Worm (Caenorhabditis elegans) whole organism, young adult: ENCODE data around the gene F46B6.5.
A peak's percentile ranks its signal among the peaks of the same experiment; 100 is the strongest.

Experiments
- B0035.1 ChIP-seq: sonication (generic microtip); optimal IDR thresholded peaks from 2 replicates; lab custom pipeline; 2016; ENCODE audit warnings: missing genetic modification characterization, mild to moderate bottlenecking, missing compliant biosample characterization, missing genotype, missing genetic modification reagents
- B0336.3 ChIP-seq: fragments of 200-800 bp; sonication (Bioruptor generic); IDR thresholded peaks from 2 replicates; pipeline ENCODE4 v1.3.6; 2022; ENCODE audit warnings: missing genetic modification characterization, missing compliant biosample characterization
- F33H1.4 ChIP-seq: fragments of 200-800 bp; sonication (Bioruptor generic); IDR thresholded peaks from 2 replicates; pipeline ENCODE4 v1.3.6; 2022; ENCODE audit warnings: missing genetic modification reagents, missing genetic modification characterization, missing compliant biosample characterization
- F39B2.1 ChIP-seq: fragments of 200-800 bp; sonication (Bioruptor generic); IDR thresholded peaks from 2 replicates; pipeline ENCODE4 v1.3.6; 2022; ENCODE audit warnings: missing genetic modification reagents, missing genetic modification characterization, missing compliant biosample characterization
- F52B5.7 ChIP-seq: sonication (generic microtip); optimal IDR thresholded peaks from 2 replicates; lab custom pipeline; 2016; ENCODE audit warnings: mild to moderate bottlenecking, missing genetic modification characterization, missing compliant biosample characterization
- K11D2.4 ChIP-seq: fragments of 200-800 bp; sonication (Bioruptor generic); IDR thresholded peaks from 2 replicates; pipeline ENCODE4 v1.3.6; 2022; ENCODE audit warnings: missing genetic modification reagents, missing genetic modification characterization, missing compliant biosample characterization
- T07F8.4 ChIP-seq: sonication (generic microtip); optimal IDR thresholded peaks from 2 replicates; lab custom pipeline; 2016; ENCODE audit warnings: mild to moderate bottlenecking, missing genetic modification characterization, moderate library complexity, missing compliant biosample characterization
- ama-1 ChIP-seq, 3 experiments: fragments of 150-350 bp in 1 of 3; sonication (generic microtip) in 2 of 3; optimal IDR thresholded peaks; 2 replicates each; lab custom pipeline; 2014 to 2018; ENCODE audit warnings: missing biosample characterization in 2 of 3, missing genetic modification characterization in 2 of 3, missing genetic modification reagents in 2 of 3
- athp-1 ChIP-seq: sonication (generic microtip); optimal IDR thresholded peaks from 2 replicates; lab custom pipeline; 2017; ENCODE audit warnings: mild to moderate bottlenecking, missing genetic modification characterization, missing compliant biosample characterization
- attf-5 ChIP-seq: fragments of 200-800 bp; sonication (Bioruptor generic); optimal IDR thresholded peaks from 2 replicates; lab custom pipeline; 2018; ENCODE audit warnings: mild to moderate bottlenecking, missing genetic modification characterization, missing compliant biosample characterization
- attf-6 ChIP-seq: fragments of 200-800 bp; sonication (Bioruptor generic); IDR thresholded peaks from 2 replicates; pipeline ENCODE4 v1.3.6; 2022; ENCODE audit warnings: missing genetic modification reagents, missing genetic modification characterization, missing compliant biosample characterization
- bed-1 ChIP-seq: fragments of 200-800 bp; sonication (Bioruptor generic); IDR thresholded peaks from 2 replicates; pipeline ENCODE4 v1.3.6; 2022; ENCODE audit warnings: missing genetic modification reagents, missing genetic modification characterization, missing compliant biosample characterization
- bed-2 ChIP-seq: fragments of 200-800 bp; sonication (Bioruptor generic); IDR thresholded peaks from 2 replicates; pipeline ENCODE4 v1.3.6; 2022; ENCODE audit warnings: missing genetic modification reagents, missing genetic modification characterization, missing compliant biosample characterization
- cebp-2 ChIP-seq: fragments of 200-800 bp; sonication (Bioruptor generic); IDR thresholded peaks from 2 replicates; pipeline ENCODE4 v1.3.6; 2022; ENCODE audit warnings: missing genetic modification characterization, missing compliant biosample characterization
- ceh-100 ChIP-seq: fragments of 200-800 bp; sonication (Bioruptor generic); IDR thresholded peaks from 2 replicates; pipeline ENCODE4 v1.3.6; 2022; ENCODE audit warnings: missing genetic modification reagents, missing genetic modification characterization, missing compliant biosample characterization
- ceh-27 ChIP-seq: fragments of 200-800 bp; sonication (Bioruptor generic); optimal IDR thresholded peaks from 2 replicates; lab custom pipeline; 2018; ENCODE audit warnings: mild to moderate bottlenecking, missing genetic modification characterization, moderate library complexity, missing compliant biosample characterization
- ceh-40 ChIP-seq: fragments of 200-800 bp; sonication (Bioruptor generic); IDR thresholded peaks from 2 replicates; pipeline ENCODE4 v1.3.6; 2022; ENCODE audit warnings: missing genetic modification characterization, missing compliant biosample characterization
- dpl-1 ChIP-seq: fragments of 150-350 bp; optimal IDR thresholded peaks from 2 replicates; lab custom pipeline; 2014; ENCODE audit warnings: missing biosample characterization, missing genetic modification reagents, missing genetic modification characterization
- efl-1 ChIP-seq: fragments of 150-350 bp; optimal IDR thresholded peaks from 2 replicates; lab custom pipeline; 2014; ENCODE audit warnings: missing biosample characterization, missing genetic modification reagents, missing genetic modification characterization
- egl-44 ChIP-seq: fragments of 200-800 bp; sonication (Bioruptor generic); IDR thresholded peaks from 2 replicates; pipeline ENCODE4 v1.3.6; 2022; ENCODE audit warnings: missing genetic modification reagents, missing genetic modification characterization, missing compliant biosample characterization
- egrh-3 ChIP-seq: fragments of 200-800 bp; sonication (Bioruptor generic); IDR thresholded peaks from 2 replicates; pipeline ENCODE4 v1.3.6; 2022; ENCODE audit warnings: missing genetic modification reagents, missing genetic modification characterization, missing compliant biosample characterization
- him-1 ChIP-seq: sonication (generic microtip); optimal IDR thresholded peaks from 2 replicates; lab custom pipeline; 2016; ENCODE audit warnings: missing genotype, missing genetic modification reagents, missing genetic modification characterization, missing compliant biosample characterization
- hsf-1 ChIP-seq: fragments of 200-800 bp; sonication (Bioruptor generic); IDR thresholded peaks from 2 replicates; pipeline ENCODE4 v1.3.6; 2022; ENCODE audit warnings: missing genetic modification reagents, missing genetic modification characterization, missing compliant biosample characterization
- let-607 ChIP-seq, 2 experiments: fragments of 200-800 bp in 1 of 2; sonication (Bioruptor generic) in 1 of 2; sonication (generic microtip) in 1 of 2; optimal IDR thresholded peaks; 2 replicates each; lab custom pipeline; 2016 to 2018; ENCODE audit warnings: mild to moderate bottlenecking in 2 of 2, missing compliant biosample characterization in 2 of 2, missing genetic modification characterization in 2 of 2, moderate library complexity in 2 of 2, missing genotype in 1 of 2
- lin-26 ChIP-seq: fragments of 200-800 bp; sonication (Bioruptor generic); IDR thresholded peaks from 2 replicates; pipeline ENCODE4 v1.3.6; 2022; ENCODE audit warnings: missing genetic modification reagents, missing genetic modification characterization, missing compliant biosample characterization
- lin-40 ChIP-seq: sonication (generic microtip); optimal IDR thresholded peaks from 2 replicates; lab custom pipeline; 2016; ENCODE audit warnings: missing genetic modification characterization, mild to moderate bottlenecking, missing compliant biosample characterization, missing genotype, missing genetic modification reagents
- lir-1 ChIP-seq: fragments of 200-800 bp; sonication (Bioruptor generic); conservative IDR thresholded peaks from 2 replicates; pipeline ENCODE4 v1.3.6; 2022; ENCODE audit warnings: missing genetic modification reagents, missing genetic modification characterization, missing compliant biosample characterization
- madf-8 ChIP-seq: fragments of 200-800 bp; sonication (Bioruptor generic); conservative IDR thresholded peaks from 2 replicates; pipeline ENCODE4 v1.3.6; 2022; ENCODE audit warnings: missing genetic modification reagents, missing genetic modification characterization, missing compliant biosample characterization
- mel-28 ChIP-seq: sonication (generic microtip); optimal IDR thresholded peaks from 2 replicates; lab custom pipeline; 2016; ENCODE audit warnings: borderline replicate concordance, mild to moderate bottlenecking, missing genetic modification characterization, missing compliant biosample characterization
- mxl-1 ChIP-seq: sonication (generic microtip); optimal IDR thresholded peaks from 2 replicates; lab custom pipeline; 2016; ENCODE audit warnings: missing genetic modification characterization, missing compliant biosample characterization
- nfya-1 ChIP-seq: sonication (generic microtip); optimal IDR thresholded peaks from 2 replicates; lab custom pipeline; 2017; ENCODE audit warnings: antibody characterized with exemption, missing compliant biosample characterization, missing genetic modification characterization, borderline replicate concordance; ENCODE audit not compliant: insufficient read depth
- nfyb-1 ChIP-seq: fragments of 200-800 bp; sonication (Bioruptor generic); IDR thresholded peaks from 2 replicates; pipeline ENCODE4 v1.3.6; 2022; ENCODE audit warnings: missing genetic modification reagents, missing genetic modification characterization, missing compliant biosample characterization
- nhr-120 ChIP-seq: fragments of 200-800 bp; sonication (Bioruptor generic); IDR thresholded peaks from 2 replicates; pipeline ENCODE4 v1.3.6; 2022; ENCODE audit warnings: missing genetic modification characterization, missing compliant biosample characterization
- nhr-27 ChIP-seq: fragments of 200-800 bp; sonication (Bioruptor generic); optimal IDR thresholded peaks from 2 replicates; lab custom pipeline; 2018; ENCODE audit warnings: mild to moderate bottlenecking, missing genetic modification characterization, moderate library complexity, missing compliant biosample characterization
- nhr-80 ChIP-seq: sonication (generic microtip); optimal IDR thresholded peaks from 2 replicates; lab custom pipeline; 2016; ENCODE audit warnings: missing genetic modification characterization, missing compliant biosample characterization
- pbrm-1 ChIP-seq: fragments of 200-800 bp; sonication (Bioruptor generic); IDR thresholded peaks from 2 replicates; pipeline ENCODE4 v1.3.6; 2022; ENCODE audit warnings: missing genetic modification reagents, missing genetic modification characterization, missing compliant biosample characterization
- pha-4 ChIP-seq: fragments of 150-350 bp; sonication (generic microtip); optimal IDR thresholded peaks from 2 replicates; lab custom pipeline; 2014; ENCODE audit warnings: missing biosample characterization, missing genetic modification reagents, missing genetic modification characterization
- repo-1 ChIP-seq: sonication (generic microtip); optimal IDR thresholded peaks from 2 replicates; lab custom pipeline; 2017; ENCODE audit warnings: mild to moderate bottlenecking, missing genetic modification characterization, missing compliant biosample characterization
- snpc-1.3 ChIP-seq: sonication (generic microtip); optimal IDR thresholded peaks from 2 replicates; lab custom pipeline; 2017; ENCODE audit warnings: missing genetic modification characterization, mild to moderate bottlenecking, missing compliant biosample characterization, antibody characterized with exemption, moderate library complexity, missing genotype, missing genetic modification reagents; ENCODE audit not compliant: insufficient read depth
- sptf-2 ChIP-seq: fragments of 200-800 bp; sonication (Bioruptor generic); optimal IDR thresholded peaks from 2 replicates; lab custom pipeline; 2018; ENCODE audit warnings: mild to moderate bottlenecking, missing genetic modification characterization, missing compliant biosample characterization
- tbp1 ChIP-seq: fragments of 200-800 bp; sonication (Bioruptor generic); optimal IDR thresholded peaks from 2 replicates; lab custom pipeline; 2018; ENCODE audit warnings: mild to moderate bottlenecking, missing genetic modification characterization, missing compliant biosample characterization
- unc-62 ChIP-seq: fragments of 150-350 bp; optimal IDR thresholded peaks from 2 replicates; lab custom pipeline; 2014; ENCODE audit warnings: missing biosample characterization, missing genetic modification reagents, missing genetic modification characterization
- ztf-22 ChIP-seq: fragments of 200-800 bp; sonication (Bioruptor generic); optimal IDR thresholded peaks from 2 replicates; lab custom pipeline; 2018; ENCODE audit warnings: mild to moderate bottlenecking, missing genetic modification characterization, moderate library complexity, missing compliant biosample characterization
- ztf-26 ChIP-seq: sonication (generic microtip); optimal IDR thresholded peaks from 2 replicates; lab custom pipeline; 2017; ENCODE audit warnings: missing genetic modification characterization, missing compliant biosample characterization
- ztf-28 ChIP-seq: fragments of 200-800 bp; sonication (Bioruptor generic); IDR thresholded peaks from 2 replicates; pipeline ENCODE4 v1.3.6; 2022; ENCODE audit warnings: missing genetic modification reagents, missing genetic modification characterization, missing compliant biosample characterization
- ztf-3 ChIP-seq: fragments of 200-800 bp; sonication (Bioruptor generic); optimal IDR thresholded peaks from 2 replicates; lab custom pipeline; 2018; ENCODE audit warnings: mild to moderate bottlenecking, missing genetic modification characterization, missing compliant biosample characterization

The F46B6.5 gene

DNA sequence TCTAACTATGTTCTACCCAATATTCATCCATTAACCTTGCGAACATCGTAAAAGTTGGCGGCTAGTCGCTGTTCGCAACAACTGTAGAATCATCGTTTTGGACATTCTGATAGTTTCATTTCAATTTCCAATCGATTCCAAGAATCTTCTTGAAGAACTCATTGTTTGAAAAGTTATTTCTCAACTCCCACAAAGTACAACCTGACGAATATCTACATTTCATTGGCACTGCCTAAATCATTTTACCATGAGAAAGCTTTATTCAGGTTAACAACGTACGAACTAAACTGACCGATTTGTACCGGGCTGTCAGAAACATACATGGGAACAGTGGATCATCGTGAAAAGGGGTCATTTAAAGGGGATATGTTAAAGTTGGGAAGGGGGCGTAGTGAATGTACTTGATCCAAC, 3.9 kb upstream of the F46B6.5 start, which contains the start of gene F46B6.6 (continued):
- peak; percentile 72 for TF ChIP-seq ama-1 (optimal IDR thresholded peaks at IDR 0.05; lab: Kevin White, UChicago)
- peak; percentile 14 to 36 for TF ChIP-seq ama-1 (GFP tag; optimal IDR thresholded peaks at IDR 0.05; lab: Kevin White, UChicago)
- 0 out of 2 replicates have a peak, but pooled peaks have one; percentile 19 for TF ChIP-seq pbrm-1 (GFP tag; lab: Robert Waterston, UW)
- no peak for TF ChIP-seq unc-62 (GFP tag; lab: Kevin White, UChicago)
- no peak; the same call in 1 of the 2 replicates for TF ChIP-seq lir-1 (GFP tag; lab: Robert Waterston, UW)
- no peak for TF ChIP-seq pha-4
- TF ChIP-seq bed-1: no peak
- no peak for TF ChIP-seq ztf-26 (tag; lab: Kevin White, UChicago)
- TF ChIP-seq nhr-80 (tag; lab: Kevin White, UChicago): no peak
- TF ChIP-seq lin-26 (GFP tag; lab: Robert Waterston, UW): no peak; the same call in 1 of the 2 replicates
- TF ChIP-seq ceh-27 (GFP tag; lab: Kevin White, UChicago): no peak
- TF ChIP-seq cebp-2 (GFP tag; lab: Robert Waterston, UW): no peak
- 0 out of 2 replicates have a peak, but pooled peaks have one; percentile 54 for TF ChIP-seq nfyb-1
- no peak for TF ChIP-seq ceh-40 (GFP tag; lab: Robert Waterston, UW)
- no peak for TF ChIP-seq egl-44 (GFP tag; lab: Robert Waterston, UW)
- TF ChIP-seq F52B5.7 (tag; lab: Kevin White, UChicago): peak; percentile 53
- TF ChIP-seq nhr-27 (tag; lab: Kevin White, UChicago): peak; percentile 22
- no peak for TF ChIP-seq him-1 (tag; lab: Kevin White, UChicago)
- TF ChIP-seq tbp1 (GFP tag; lab: Kevin White, UChicago): peak; percentile 14
- TF ChIP-seq dpl-1 (GFP tag; lab: Kevin White, UChicago): no peak
- TF ChIP-seq T07F8.4 (tag; lab: Kevin White, UChicago): no peak
- no peak for TF ChIP-seq ztf-28 (GFP tag; lab: Robert Waterston, UW)
- no peak for TF ChIP-seq F33H1.4
- peak; percentile 47; the same call in 1 of the 2 replicates for TF ChIP-seq B0336.3 (GFP tag; lab: Robert Waterston, UW)
- TF ChIP-seq sptf-2 (GFP tag; lab: Kevin White, UChicago): no peak
- TF ChIP-seq mxl-1 (tag; lab: Kevin White, UChicago): no peak
- no peak for TF ChIP-seq bed-2 (GFP tag; lab: Robert Waterston, UW)
- TF ChIP-seq ztf-22: no peak
- no peak for TF ChIP-seq nfya-1 (tag; lab: Kevin White, UChicago)
- TF ChIP-seq ztf-3 (GFP tag; lab: Kevin White, UChicago): peak; percentile 8
- peak; percentile 62 for TF ChIP-seq athp-1 (tag; lab: Kevin White, UChicago)

DNA sequence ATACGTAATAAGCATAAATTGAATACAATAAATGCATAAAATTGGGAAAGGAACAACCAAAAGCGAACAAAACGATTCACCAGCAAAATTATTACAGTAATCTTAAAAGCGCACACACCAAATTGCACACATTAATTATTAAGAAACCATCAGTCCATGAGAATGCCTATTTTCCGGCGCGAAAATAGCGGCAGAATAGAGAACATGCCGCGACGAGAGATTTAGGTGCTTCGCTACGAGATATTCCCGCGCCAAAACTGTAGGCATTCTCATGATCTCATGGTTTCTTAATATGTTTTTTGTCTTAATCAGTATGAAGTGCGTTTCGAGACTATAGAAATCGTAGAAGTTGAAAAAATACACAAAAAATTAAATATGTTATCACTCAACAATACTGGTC, 1.3 kb upstream of the F46B6.5 start:
- no peak for TF ChIP-seq egrh-3 (GFP tag; lab: Robert Waterston, UW)
- no peak for TF ChIP-seq cebp-2 (GFP tag; lab: Robert Waterston, UW)
- TF ChIP-seq repo-1 (tag; lab: Kevin White, UChicago): no peak
- no peak for TF ChIP-seq attf-6 (GFP tag; lab: Robert Waterston, UW)
- TF ChIP-seq nhr-120: no peak
- TF ChIP-seq let-607 (tag; optimal IDR thresholded peaks at IDR 0.05; lab: Kevin White, UChicago): no peak
- TF ChIP-seq snpc-1.3 (tag; lab: Kevin White, UChicago): no peak
- peak; percentile 21 for TF ChIP-seq dpl-1 (GFP tag; lab: Kevin White, UChicago)
- TF ChIP-seq F33H1.4: peak; percentile 6; the same call in 1 of the 2 replicates
- no peak for TF ChIP-seq nfya-1 (tag; lab: Kevin White, UChicago)
- 0 out of 2 replicates have a peak, but pooled peaks have one; percentile 21 for TF ChIP-seq madf-8 (GFP tag; lab: Robert Waterston, UW)
- no peak for TF ChIP-seq mxl-1 (tag; lab: Kevin White, UChicago)
- TF ChIP-seq ceh-100: no peak
- TF ChIP-seq attf-5 (GFP tag; lab: Kevin White, UChicago): no peak
- TF ChIP-seq mel-28 (tag; lab: Kevin White, UChicago): no peak
- TF ChIP-seq hsf-1 (GFP tag; lab: Robert Waterston, UW): no peak
- TF ChIP-seq lin-40: no peak
- no peak for TF ChIP-seq B0035.1 (tag; lab: Kevin White, UChicago)
- no peak for TF ChIP-seq sptf-2 (GFP tag; lab: Kevin White, UChicago)
- TF ChIP-seq pha-4: no peak
- no peak for TF ChIP-seq lin-26 (GFP tag; lab: Robert Waterston, UW)
- TF ChIP-seq F39B2.1 (GFP tag; lab: Robert Waterston, UW): no peak
- TF ChIP-seq ama-1 (optimal IDR thresholded peaks at IDR 0.05; lab: Kevin White, UChicago): no peak
- TF ChIP-seq ama-1 (GFP tag; optimal IDR thresholded peaks at IDR 0.05; lab: Kevin White, UChicago): no peak
- peak; percentile 56 for TF ChIP-seq efl-1 (GFP tag; lab: Kevin White, UChicago)
- TF ChIP-seq K11D2.4 (GFP tag; lab: Robert Waterston, UW): no peak
